Worm (Caenorhabditis elegans) whole organism, L3 larva: ENCODE data around the gene top-3.

Experiments used
- R02D3.7 ChIP-seq: fragments of 150-350 bp; optimal IDR thresholded peaks from 2 replicates; lab custom pipeline; 2014; ENCODE audit warnings: missing biosample characterization, missing genetic modification characterization
- ama-1 ChIP-seq: fragments of 150-350 bp; optimal IDR thresholded peaks from 2 replicates; lab custom pipeline; 2018
- ceh-28 ChIP-seq: fragments of 150-350 bp; optimal IDR thresholded peaks from 2 replicates; lab custom pipeline; 2014; ENCODE audit warnings: missing biosample characterization, missing genetic modification reagents, missing genetic modification characterization
- ceh-82 ChIP-seq: fragments of 150-350 bp; optimal IDR thresholded peaks from 2 replicates; lab custom pipeline; 2014; ENCODE audit warnings: missing biosample characterization, missing genetic modification characterization
- ceh-9 ChIP-seq: sonication (generic microtip); optimal IDR thresholded peaks from 2 replicates; lab custom pipeline; 2018; ENCODE audit warnings: missing biosample characterization, missing genetic modification characterization
- daf-12 ChIP-seq: fragments of 150-350 bp; optimal IDR thresholded peaks from 2 replicates; lab custom pipeline; 2014; ENCODE audit warnings: missing biosample characterization, missing genetic modification reagents, missing genetic modification characterization
- egl-5 ChIP-seq: fragments of 150-350 bp; optimal IDR thresholded peaks from 2 replicates; lab custom pipeline; 2017; ENCODE audit warnings: missing biosample characterization, missing genetic modification reagents, missing genetic modification characterization, inconsistent platforms
- elt-1 ChIP-seq: fragments of 150-350 bp; optimal IDR thresholded peaks from 2 replicates; lab custom pipeline; 2014; ENCODE audit warnings: missing biosample characterization, missing genetic modification characterization
- elt-2 ChIP-seq: sonication (generic microtip); optimal IDR thresholded peaks from 2 replicates; lab custom pipeline; 2016; ENCODE audit warnings: missing genetic modification reagents, mild to moderate bottlenecking, missing genetic modification characterization, missing compliant biosample characterization
- elt-3 ChIP-seq, 3 experiments: fragments of 150-350 bp in 1 of 3; sonication (generic microtip) in 2 of 3; optimal IDR thresholded peaks; 2 replicates in 2 of 3; 4 replicates in 1 of 3; lab custom pipeline; 2014 to 2017; ENCODE audit warnings: missing biosample characterization in 3 of 3, missing genetic modification characterization in 3 of 3
- eor-1 ChIP-seq, 2 experiments: fragments of 150-350 bp; optimal IDR thresholded peaks; 2 replicates each; lab custom pipeline; 2014 to 2018; ENCODE audit warnings: missing biosample characterization in 2 of 2, missing genetic modification characterization in 2 of 2
- fkh-10 ChIP-seq: sonication (generic microtip); optimal IDR thresholded peaks from 2 replicates; lab custom pipeline; 2017; ENCODE audit warnings: missing biosample characterization, missing genetic modification reagents, missing genetic modification characterization
- fkh-2 ChIP-seq: fragments of 150-350 bp; optimal IDR thresholded peaks from 2 replicates; lab custom pipeline; 2014; ENCODE audit warnings: missing biosample characterization, missing genetic modification reagents, missing genetic modification characterization
- fos-1 ChIP-seq: fragments of 150-350 bp; optimal IDR thresholded peaks from 2 replicates; lab custom pipeline; 2014; ENCODE audit warnings: missing biosample characterization, missing genetic modification characterization
- hmg-11 ChIP-seq: sonication (generic microtip); optimal IDR thresholded peaks from 2 replicates; lab custom pipeline; 2016; ENCODE audit warnings: missing genetic modification characterization, missing compliant biosample characterization
- lin-15B ChIP-seq: fragments of 150-350 bp; optimal IDR thresholded peaks from 2 replicates; lab custom pipeline; 2014; ENCODE audit warnings: missing biosample characterization, missing genetic modification characterization
- lin-39 ChIP-seq: fragments of 150-350 bp; optimal IDR thresholded peaks from 2 replicates; lab custom pipeline; 2018; ENCODE audit warnings: missing biosample characterization, missing genetic modification reagents, missing genetic modification characterization
- lsy-12 ChIP-seq: sonication (generic microtip); optimal IDR thresholded peaks from 2 replicates; lab custom pipeline; 2016; ENCODE audit warnings: mild to moderate bottlenecking, missing genetic modification characterization, missing compliant biosample characterization
- mml-1 ChIP-seq: fragments of 150-350 bp; sonication (generic microtip); optimal IDR thresholded peaks from 3 replicates; lab custom pipeline; 2014; ENCODE audit warnings: missing biosample characterization, missing genetic modification characterization
- nfya-1 ChIP-seq: sonication (generic microtip); optimal IDR thresholded peaks from 2 replicates; lab custom pipeline; 2017; ENCODE audit warnings: missing genetic modification characterization, mild to moderate bottlenecking, missing compliant biosample characterization, antibody characterized with exemption, moderate library complexity; ENCODE audit not compliant: insufficient read depth
- nhr-11 ChIP-seq: fragments of 150-350 bp; optimal IDR thresholded peaks from 2 replicates; lab custom pipeline; 2014; ENCODE audit warnings: missing biosample characterization, missing genetic modification characterization
- nhr-12 ChIP-seq: fragments of 150-350 bp; optimal IDR thresholded peaks from 2 replicates; lab custom pipeline; 2014; ENCODE audit warnings: missing biosample characterization, missing genetic modification characterization
- nhr-23 ChIP-seq: fragments of 150-350 bp; optimal IDR thresholded peaks from 2 replicates; lab custom pipeline; 2014; ENCODE audit warnings: missing biosample characterization, missing genetic modification reagents, missing genetic modification characterization
- nhr-237 ChIP-seq: fragments of 150-350 bp; optimal IDR thresholded peaks from 2 replicates; lab custom pipeline; 2014; ENCODE audit warnings: missing biosample characterization, missing genetic modification characterization
- nhr-25 ChIP-seq: sonication (generic microtip); optimal IDR thresholded peaks from 2 replicates; lab custom pipeline; 2017; ENCODE audit warnings: missing biosample characterization, missing genetic modification characterization
- nhr-28 ChIP-seq: fragments of 150-350 bp; optimal IDR thresholded peaks from 2 replicates; lab custom pipeline; 2014; ENCODE audit warnings: missing biosample characterization, missing genetic modification characterization
- nhr-43 ChIP-seq: sonication (generic microtip); optimal IDR thresholded peaks from 2 replicates; lab custom pipeline; 2016; ENCODE audit warnings: mild to moderate bottlenecking, missing genetic modification characterization, missing compliant biosample characterization; ENCODE audit not compliant: poor library complexity, severe bottlenecking
- nhr-67 ChIP-seq: fragments of 150-350 bp; optimal IDR thresholded peaks from 2 replicates; lab custom pipeline; 2014; ENCODE audit warnings: missing biosample characterization, missing genetic modification characterization
- nhr-77 ChIP-seq: fragments of 150-350 bp; optimal IDR thresholded peaks from 2 replicates; lab custom pipeline; 2014; ENCODE audit warnings: missing biosample characterization, missing genetic modification characterization
- pha-4 ChIP-seq: fragments of 150-350 bp; optimal IDR thresholded peaks from 2 replicates; lab custom pipeline; 2014; ENCODE audit warnings: missing biosample characterization, missing genetic modification reagents, missing genetic modification characterization
- pqm-1 ChIP-seq: fragments of 150-350 bp; optimal IDR thresholded peaks from 2 replicates; lab custom pipeline; 2017; ENCODE audit warnings: missing biosample characterization, missing genetic modification characterization, inconsistent platforms
- skn-1 ChIP-seq: fragments of 150-350 bp; optimal IDR thresholded peaks from 2 replicates; lab custom pipeline; 2014; ENCODE audit warnings: missing biosample characterization, missing genetic modification characterization
- snpc-4 ChIP-seq: fragments of 150-350 bp; optimal IDR thresholded peaks from 2 replicates; lab custom pipeline; 2014; ENCODE audit warnings: missing biosample characterization, missing genetic modification characterization
- tbx-2 ChIP-seq: sonication (generic microtip); optimal IDR thresholded peaks from 2 replicates; lab custom pipeline; 2016; ENCODE audit warnings: mild to moderate bottlenecking, missing genetic modification characterization, missing compliant biosample characterization
- unc-39 ChIP-seq: sonication (generic microtip); optimal IDR thresholded peaks from 4 replicates; lab custom pipeline; 2017; ENCODE audit warnings: missing biosample characterization, missing genetic modification characterization
- unc-62 ChIP-seq: fragments of 150-350 bp; sonication (generic microtip); optimal IDR thresholded peaks from 4 replicates; lab custom pipeline; 2014; ENCODE audit warnings: missing biosample characterization, missing genetic modification reagents, missing genetic modification characterization
- zag-1 ChIP-seq: fragments of 150-350 bp; optimal IDR thresholded peaks from 2 replicates; lab custom pipeline; 2014; ENCODE audit warnings: missing biosample characterization, missing genetic modification characterization
- ztf-11 ChIP-seq: fragments of 150-350 bp; optimal IDR thresholded peaks from 2 replicates; lab custom pipeline; 2014; ENCODE audit warnings: missing biosample characterization, missing genetic modification characterization
- ztf-4 ChIP-seq: fragments of 150-350 bp; optimal IDR thresholded peaks from 2 replicates; lab custom pipeline; 2014; ENCODE audit warnings: missing biosample characterization, missing genetic modification characterization

The top-3 gene

ce11 chrIII:11949276-11949879, 10.6 kb downstream of the top-3 start:
- TF ChIP-seq mml-1 (tag; lab: Kevin White, UChicago) = no peak
- TF ChIP-seq fkh-2 (tag; lab: Kevin White, UChicago) = no peak
- no peak for TF ChIP-seq skn-1 (tag; lab: Kevin White, UChicago)
- no peak for TF ChIP-seq lin-39 (tag; lab: Kevin White, UChicago)
- no peak for TF ChIP-seq zag-1 (tag; lab: Kevin White, UChicago)
- TF ChIP-seq ceh-28 (tag; lab: Kevin White, UChicago) = no peak
- TF ChIP-seq ztf-11 (tag; lab: Kevin White, UChicago) = no peak
- no peak for TF ChIP-seq nhr-12 (tag; lab: Kevin White, UChicago)
- TF ChIP-seq elt-2 = peak; percentile 40
- TF ChIP-seq nhr-28 (tag; lab: Kevin White, UChicago) = no peak
- no peak for TF ChIP-seq unc-62 (GFP tag; lab: Kevin White, UChicago)
- TF ChIP-seq ceh-82 (tag; lab: Kevin White, UChicago) = no peak
- TF ChIP-seq pha-4 (tag; lab: Kevin White, UChicago) = peak; percentile 37
- TF ChIP-seq pqm-1 (tag; lab: Kevin White, UChicago) = peak; percentile 40
- no peak for TF ChIP-seq nhr-43
- TF ChIP-seq fos-1 (tag; lab: Kevin White, UChicago) = no peak
- TF ChIP-seq nhr-77 (tag; lab: Kevin White, UChicago) = no peak
- no peak for TF ChIP-seq nhr-237 (tag; lab: Kevin White, UChicago)
- no peak for TF ChIP-seq lin-15B (tag; lab: Kevin White, UChicago)
- TF ChIP-seq, all 47 proteins: peak for 3

- TF ChIP-seq eor-1 (tag; optimal IDR thresholded peaks at IDR 0.05; lab: Kevin White, UChicago) = no peak
- TF ChIP-seq nhr-43 = no peak
- TF ChIP-seq nhr-77 (tag; lab: Kevin White, UChicago) = no peak
- TF ChIP-seq pqm-1 (tag; lab: Kevin White, UChicago) = peak; percentile 13
- TF ChIP-seq mml-1 (tag; lab: Kevin White, UChicago) = no peak
- TF ChIP-seq egl-5 = no peak
- no peak for TF ChIP-seq elt-1 (tag; lab: Kevin White, UChicago)
- no peak for TF ChIP-seq elt-2
- no peak for TF ChIP-seq ztf-11 (tag; lab: Kevin White, UChicago)
- TF ChIP-seq nhr-11 (tag; lab: Kevin White, UChicago) = no peak
- TF ChIP-seq pha-4 (tag; lab: Kevin White, UChicago) = peak; percentile 4
These were observed 11.5 kb downstream of the top-3 start for ce11 chrIII:11948437-11948836.

- TF ChIP-seq nfya-1 (tag; lab: Kevin White, UChicago) (peak; percentile 21), hmg-11 (tag; lab: Kevin White, UChicago) (peak; percentile 27), pha-4 (tag; lab: Kevin White, UChicago) (peak; percentile 94), elt-2 (peak; percentile 51), lsy-12 (no peak), ceh-82 (tag; lab: Kevin White, UChicago) (no peak), pqm-1 (tag; lab: Kevin White, UChicago) (peak; percentile 76)
These were observed 12.5 kb downstream of the top-3 start for ce11 chrIII:11947527-11947926.

ce11 chrIII:11946973-11947372, 13.0 kb downstream of the top-3 start, which contains the start of gene Y56A3A.7:
Gene Y56A3A.7 (minus strand): TSS chrIII:11947019.
- TF ChIP-seq egl-5 (no peak), elt-3 (tag; optimal IDR thresholded peaks at IDR 0.05; lab: Kevin White, UChicago) (no peak), nhr-67 (tag; lab: Kevin White, UChicago) (no peak), elt-1 (tag; lab: Kevin White, UChicago) (no peak), ztf-4 (no peak), nhr-237 (tag; lab: Kevin White, UChicago) (no peak), nfya-1 (tag; lab: Kevin White, UChicago) (peak; percentile 71)

- TF ChIP-seq hmg-11 (tag; lab: Kevin White, UChicago) = peak; percentile 65
- TF ChIP-seq ceh-9 (tag; lab: Kevin White, UChicago) = no peak
- TF ChIP-seq unc-62 (GFP tag; lab: Kevin White, UChicago) = no peak
- TF ChIP-seq mml-1 (tag; lab: Kevin White, UChicago) = no peak
- peak; percentile 17 for TF ChIP-seq ceh-82 (tag; lab: Kevin White, UChicago)
- TF ChIP-seq unc-39 (tag; lab: Kevin White, UChicago) = no peak
- peak; percentile 63 for TF ChIP-seq lin-39 (tag; lab: Kevin White, UChicago)
- peak; percentile 41 for TF ChIP-seq skn-1 (tag; lab: Kevin White, UChicago)
- peak; percentile 88 for TF ChIP-seq lsy-12
- no peak for TF ChIP-seq nhr-12 (tag; lab: Kevin White, UChicago)
- TF ChIP-seq lin-15B (tag; lab: Kevin White, UChicago) = peak; percentile 90
- TF ChIP-seq nfya-1 (tag; lab: Kevin White, UChicago) = peak; percentile 95
- TF ChIP-seq daf-12 (tag; lab: Kevin White, UChicago) = no peak
- TF ChIP-seq fkh-10 = peak; percentile 84
- TF ChIP-seq pha-4 (tag; lab: Kevin White, UChicago) = peak; percentile 72
- peak in 1 of 2 experiments; percentile 74 for TF ChIP-seq eor-1 (tag; optimal IDR thresholded peaks at IDR 0.05; lab: Kevin White, UChicago)
- peak; percentile 63 for TF ChIP-seq tbx-2 (tag; lab: Kevin White, UChicago)
- TF ChIP-seq nhr-43 = peak; percentile 96
- TF ChIP-seq nhr-25 (tag; lab: Kevin White, UChicago) = peak; percentile 46
- TF ChIP-seq R02D3.7 (tag; lab: Kevin White, UChicago) = peak; percentile 40
- peak; percentile 86 for TF ChIP-seq nhr-23 (tag; lab: Kevin White, UChicago)
- peak; percentile 77 for TF ChIP-seq snpc-4 (tag; lab: Kevin White, UChicago)
- peak; percentile 6 for TF ChIP-seq ama-1 (lab: Kevin White, UChicago)
These were observed 13.8 kb downstream of the top-3 start for ce11 chrIII:11946062-11946749.
